Fruit fly (Drosophila melanogaster) whole organism, embryonic: ENCODE results near the gene CG4291.
A peak's percentile ranks its signal among the peaks of the same experiment; 100 is the strongest.

Experiments used
- Bteb2 ChIP-seq: fragments of 200-800 bp; sonication (Bioruptor generic); optimal IDR thresholded peaks from 2 replicates; lab custom pipeline; 2016; ENCODE audit warnings: missing biosample characterization, missing genetic modification characterization
- CG1024 ChIP-seq: fragments of 200-800 bp; sonication (Bioruptor generic); IDR thresholded peaks from 2 replicates; pipeline ENCODE4 v1.3.6; 2022; ENCODE audit warnings: missing biosample characterization, missing genetic modification characterization
- CG11085 ChIP-seq: fragments of 200-800 bp; sonication (Bioruptor generic); IDR thresholded peaks from 2 replicates; pipeline ENCODE4 v1.3.6; 2022; ENCODE audit warnings: missing biosample characterization, missing genetic modification characterization
- CG12299 ChIP-seq: fragments of 200-800 bp; sonication (Bioruptor generic); optimal IDR thresholded peaks from 2 replicates; lab custom pipeline; 2018; ENCODE audit warnings: missing biosample characterization, mild to moderate bottlenecking, missing genetic modification characterization
- CG12744 ChIP-seq: fragments of 200-800 bp; sonication (Bioruptor generic); optimal IDR thresholded peaks from 2 replicates; lab custom pipeline; 2016; ENCODE audit warnings: missing biosample characterization, missing genetic modification characterization
- CG14710 ChIP-seq: fragments of 200-800 bp; sonication (Bioruptor generic); optimal IDR thresholded peaks from 3 replicates; lab custom pipeline; 2019; ENCODE audit warnings: missing biosample characterization, mild to moderate bottlenecking, missing genetic modification characterization, moderate library complexity
- CG14860 ChIP-seq: fragments of 200-800 bp; sonication (Bioruptor generic); IDR thresholded peaks from 3 replicates; pipeline ENCODE4 v1.3.6; 2022; ENCODE audit warnings: missing biosample characterization, missing genetic modification characterization; ENCODE audit not compliant: partially characterized antibody
- CG15073 ChIP-seq: fragments of 200-800 bp; sonication (Bioruptor generic); optimal IDR thresholded peaks from 2 replicates; lab custom pipeline; 2016; ENCODE audit warnings: missing biosample characterization, missing genetic modification characterization
- CG1602 ChIP-seq: fragments of 200-800 bp; sonication (Bioruptor generic); optimal IDR thresholded peaks from 3 replicates; lab custom pipeline; 2016; ENCODE audit warnings: missing biosample characterization, missing genetic modification characterization
- CG16779 ChIP-seq: fragments of 200-800 bp; sonication (Bioruptor generic); IDR thresholded peaks from 2 replicates; pipeline ENCODE4 v1.3.6; 2022; ENCODE audit warnings: missing biosample characterization, missing genetic modification characterization
- CG16863 ChIP-seq: fragments of 200-800 bp; sonication (Bioruptor generic); optimal IDR thresholded peaks from 3 replicates; lab custom pipeline; 2016; ENCODE audit warnings: missing biosample characterization, missing genetic modification characterization
- CG17385 ChIP-seq: fragments of 200-800 bp; sonication (Bioruptor generic); optimal IDR thresholded peaks from 3 replicates; lab custom pipeline; 2018; ENCODE audit warnings: missing biosample characterization, mild to moderate bottlenecking, missing genetic modification characterization
- CG17802 ChIP-seq: fragments of 200-800 bp; sonication (Bioruptor generic); optimal IDR thresholded peaks from 2 replicates; lab custom pipeline; 2018; ENCODE audit warnings: missing biosample characterization, mild to moderate bottlenecking, missing genetic modification characterization, moderate library complexity
- CG18476 ChIP-seq: fragments of 200-800 bp; sonication (Bioruptor generic); optimal IDR thresholded peaks from 2 replicates; lab custom pipeline; 2016; ENCODE audit warnings: missing biosample characterization, mild to moderate bottlenecking, missing genetic modification characterization
- CG2116 ChIP-seq: fragments of 200-800 bp; sonication (Bioruptor generic); optimal IDR thresholded peaks from 3 replicates; lab custom pipeline; 2018; ENCODE audit warnings: missing biosample characterization, mild to moderate bottlenecking, missing genetic modification characterization
- CG2129 ChIP-seq: fragments of 200-800 bp; sonication (Bioruptor generic); IDR thresholded peaks from 2 replicates; pipeline ENCODE4 v1.3.6; 2022; ENCODE audit warnings: missing biosample characterization, missing genetic modification characterization; ENCODE audit not compliant: partially characterized antibody
- CG30403 ChIP-seq: fragments of 200-800 bp; sonication (Bioruptor generic); optimal IDR thresholded peaks from 3 replicates; lab custom pipeline; 2016; ENCODE audit warnings: missing biosample characterization, missing genetic modification characterization
- CG31441 ChIP-seq: fragments of 200-800 bp; sonication (Bioruptor generic); IDR thresholded peaks from 2 replicates; pipeline ENCODE4 v1.3.6; 2022; ENCODE audit warnings: missing biosample characterization, missing genetic modification characterization
- CG4282 ChIP-seq: fragments of 200-800 bp; sonication (Bioruptor generic); optimal IDR thresholded peaks from 2 replicates; lab custom pipeline; 2016; ENCODE audit warnings: missing biosample characterization, missing genetic modification characterization
- CG6175 ChIP-seq: fragments of 200-800 bp; sonication (Bioruptor generic); IDR thresholded peaks from 3 replicates; pipeline ENCODE4 v1.3.6; 2022; ENCODE audit warnings: missing biosample characterization, missing genetic modification characterization
- CG7786 ChIP-seq: fragments of 200-800 bp; sonication (Bioruptor generic); optimal IDR thresholded peaks from 2 replicates; lab custom pipeline; 2016; ENCODE audit warnings: missing biosample characterization, missing genetic modification characterization
- CG8089 ChIP-seq: fragments of 200-800 bp; sonication (Bioruptor generic); optimal IDR thresholded peaks from 3 replicates; lab custom pipeline; 2016; ENCODE audit warnings: missing biosample characterization, missing genetic modification characterization
- CG8290 ChIP-seq, 3 experiments: fragments of 200-800 bp; sonication (Bioruptor generic); optimal IDR thresholded peaks; 2 replicates each; lab custom pipeline; 2016 to 2019; ENCODE audit warnings: missing biosample characterization in 3 of 3, missing genetic modification characterization in 3 of 3, mild to moderate bottlenecking in 2 of 3, moderate library complexity in 1 of 3
- CG8765 ChIP-seq: fragments of 200-800 bp; sonication (Bioruptor generic); IDR thresholded peaks from 2 replicates; pipeline ENCODE4 v1.3.6; 2022; ENCODE audit warnings: missing biosample characterization, missing genetic modification characterization
- CG8924 ChIP-seq: fragments of 200-800 bp; optimal IDR thresholded peaks from 3 replicates; lab custom pipeline; 2019; ENCODE audit warnings: missing biosample characterization, mild to moderate bottlenecking, missing genetic modification characterization, moderate library complexity
- CoRest ChIP-seq: fragments of 200-800 bp; sonication (Bioruptor generic); optimal IDR thresholded peaks from 3 replicates; lab custom pipeline; 2018; ENCODE audit warnings: missing biosample characterization, mild to moderate bottlenecking, missing genetic modification characterization, moderate library complexity
- Ets65A ChIP-seq: fragments of 200-800 bp; sonication (Bioruptor generic); peaks from one replicate; lab custom pipeline; 2016; ENCODE audit warnings: missing biosample characterization, missing genetic modification characterization
- Ets97D ChIP-seq: fragments of 200-800 bp; sonication (Bioruptor generic); optimal IDR thresholded peaks from 3 replicates; lab custom pipeline; 2016; ENCODE audit warnings: missing biosample characterization, missing genetic modification characterization
- Fer3 ChIP-seq: fragments of 200-800 bp; sonication (Bioruptor generic); optimal IDR thresholded peaks from 2 replicates; lab custom pipeline; 2018; ENCODE audit warnings: missing biosample characterization, mild to moderate bottlenecking, missing genetic modification characterization, moderate library complexity
- Hmr ChIP-seq: fragments of 200-800 bp; sonication (Bioruptor generic); optimal IDR thresholded peaks from 3 replicates; lab custom pipeline; 2017; ENCODE audit warnings: mild to moderate bottlenecking, missing biosample characterization, missing genetic modification reagents, missing genetic modification characterization
- Hsf ChIP-seq: fragments of 200-800 bp; sonication (Bioruptor generic); optimal IDR thresholded peaks from 3 replicates; lab custom pipeline; 2016; ENCODE audit warnings: missing biosample characterization, missing genetic modification characterization
- Med ChIP-seq: fragments of 200-800 bp; sonication (Bioruptor generic); peaks from one replicate; lab custom pipeline; 2016; ENCODE audit warnings: missing biosample characterization, missing genetic modification characterization, mild to moderate bottlenecking, inconsistent platforms, moderate library complexity
- Mrtf ChIP-seq: fragments of 200-800 bp; sonication (Bioruptor generic); IDR thresholded peaks from 3 replicates; pipeline ENCODE4 v1.3.6; 2022; ENCODE audit warnings: missing biosample characterization, missing genetic modification characterization
- Opbp ChIP-seq: fragments of 200-800 bp; sonication (Bioruptor generic); IDR thresholded peaks from 3 replicates; pipeline ENCODE4 v1.3.6; 2022; ENCODE audit warnings: missing biosample characterization, missing genetic modification characterization; ENCODE audit not compliant: partially characterized antibody
- Xbp1 ChIP-seq: fragments of 200-800 bp; sonication (Bioruptor generic); optimal IDR thresholded peaks from 3 replicates; lab custom pipeline; 2016; ENCODE audit warnings: missing biosample characterization, mild to moderate bottlenecking, missing genetic modification characterization
- chm ChIP-seq: fragments of 200-800 bp; sonication (Bioruptor generic); IDR thresholded peaks from 2 replicates; pipeline ENCODE4 v1.3.6; 2022; ENCODE audit warnings: missing biosample characterization, missing genetic modification characterization
- cwo ChIP-seq: fragments of 200-800 bp; sonication (Bioruptor generic); optimal IDR thresholded peaks from 3 replicates; lab custom pipeline; 2017; ENCODE audit warnings: missing biosample characterization, missing genetic modification characterization, mild to moderate bottlenecking, moderate library complexity, missing genetic modification reagents
- dmrt11E ChIP-seq: fragments of 200-800 bp; sonication (Bioruptor generic); optimal IDR thresholded peaks from 3 replicates; lab custom pipeline; 2018; ENCODE audit warnings: missing biosample characterization, mild to moderate bottlenecking, missing genetic modification characterization, moderate library complexity
- ems ChIP-seq: fragments of 200-800 bp; sonication (Bioruptor generic); optimal IDR thresholded peaks from 3 replicates; lab custom pipeline; 2016; ENCODE audit warnings: missing biosample characterization, missing genetic modification characterization
- esg ChIP-seq: fragments of 200-800 bp; sonication (Bioruptor generic); conservative IDR thresholded peaks from 2 replicates; pipeline ENCODE4 v1.3.6; 2022; ENCODE audit warnings: missing biosample characterization, missing genetic modification characterization
- exex ChIP-seq: fragments of 200-800 bp; sonication (Bioruptor generic); optimal IDR thresholded peaks from 4 replicates; lab custom pipeline; 2018; ENCODE audit warnings: missing biosample characterization, mild to moderate bottlenecking, missing genetic modification characterization, moderate library complexity
- eyg ChIP-seq: fragments of 200-800 bp; sonication (Bioruptor generic); optimal IDR thresholded peaks from 3 replicates; lab custom pipeline; 2016; ENCODE audit warnings: missing biosample characterization, missing genetic modification characterization
- gsb-n ChIP-seq: fragments of 200-800 bp; sonication (Bioruptor generic); optimal IDR thresholded peaks from 3 replicates; lab custom pipeline; 2018; ENCODE audit warnings: missing biosample characterization, mild to moderate bottlenecking, missing genetic modification characterization
- ind ChIP-seq: fragments of 200-800 bp; sonication (Bioruptor generic); optimal IDR thresholded peaks from 3 replicates; lab custom pipeline; 2016; ENCODE audit warnings: missing biosample characterization, missing genetic modification characterization
- pho ChIP-seq: fragments of 200-800 bp; sonication (Bioruptor generic); optimal IDR thresholded peaks from 2 replicates; lab custom pipeline; 2016; ENCODE audit warnings: missing biosample characterization, missing genetic modification characterization
- ranshi ChIP-seq: fragments of 200-800 bp; sonication (Bioruptor generic); IDR thresholded peaks from 2 replicates; pipeline ENCODE4 v1.3.6; 2022; ENCODE audit warnings: missing biosample characterization, missing genetic modification characterization
- sisA ChIP-seq: fragments of 200-800 bp; sonication (Bioruptor generic); IDR thresholded peaks from 2 replicates; pipeline ENCODE4 v1.3.6; 2022; ENCODE audit warnings: missing biosample characterization, missing genetic modification characterization
- toy ChIP-seq: fragments of 200-800 bp; sonication (Bioruptor generic); IDR thresholded peaks from 2 replicates; pipeline ENCODE4 v1.3.6; 2022; ENCODE audit warnings: missing biosample characterization, missing genetic modification characterization
- z ChIP-seq: fragments of 200-800 bp; sonication (Bioruptor generic); IDR thresholded peaks from 3 replicates; pipeline ENCODE4 v1.3.6; 2022; ENCODE audit warnings: missing biosample characterization, missing genetic modification characterization
- zen ChIP-seq: fragments of 200-800 bp; sonication (Bioruptor generic); optimal IDR thresholded peaks from 3 replicates; lab custom pipeline; 2018; ENCODE audit warnings: missing biosample characterization, mild to moderate bottlenecking, missing genetic modification characterization, moderate library complexity

CG4291 gene

dm6 chr2L:827516-828362 lies 24.8 kb downstream of the CG4291 start (continued):
- peak; percentile 0 for TF ChIP-seq CG2116 (GFP tag; lab: Kevin White, UChicago)
- no peak for TF ChIP-seq toy (GFP tag; lab: Robert Waterston, UW)
- TF ChIP-seq esg, result 0 out of 2 replicates have a peak, but pooled peaks have one; percentile 15
- TF ChIP-seq CG14860 (GFP tag; lab: Robert Waterston, UW), result no peak
- no peak for TF ChIP-seq CG16863 (GFP tag; lab: Kevin White, UChicago)
- TF ChIP-seq CG6175 (GFP tag; lab: Robert Waterston, UW), result no peak
- no peak for TF ChIP-seq chm
- peak; percentile 63 for TF ChIP-seq CG30403 (GFP tag; lab: Kevin White, UChicago)
- TF ChIP-seq cwo (GFP tag; lab: Kevin White, UChicago), result peak; percentile 26
- TF ChIP-seq Xbp1 (GFP tag; lab: Kevin White, UChicago), result peak; percentile 60
- TF ChIP-seq CG12299 (tag; lab: Kevin White, UChicago), result peak; percentile 26
- TF ChIP-seq ind, result no peak
- no peak for TF ChIP-seq CG8765 (GFP tag; lab: Robert Waterston, UW)
- TF ChIP-seq CG4282 (GFP tag; lab: Kevin White, UChicago), result no peak
- no peak for TF ChIP-seq CG12744 (GFP tag; lab: Kevin White, UChicago)
- TF ChIP-seq CG1024 (GFP tag; lab: Robert Waterston, UW), result no peak
- TF ChIP-seq CG7786 (GFP tag; lab: Kevin White, UChicago), result no peak
- TF ChIP-seq dmrt11E (tag; lab: Kevin White, UChicago), result peak; percentile 55
- peak; percentile 29 for TF ChIP-seq CoRest (tag; lab: Kevin White, UChicago)
- peak; percentile 50 for TF ChIP-seq Hsf (GFP tag; lab: Kevin White, UChicago)
- TF ChIP-seq CG11085, result no peak
- TF ChIP-seq ranshi (GFP tag; lab: Robert Waterston, UW), result no peak
- TF ChIP-seq CG16779 (GFP tag; lab: Robert Waterston, UW), result no peak
- peak; percentile 74 for TF ChIP-seq Med (GFP tag; lab: Kevin White, UChicago)
- TF ChIP-seq Mrtf, result no peak
- no peak for TF ChIP-seq Ets97D (GFP tag; lab: Kevin White, UChicago)
- TF ChIP-seq CG14710 (tag; lab: Kevin White, UChicago), result peak; percentile 39
- TF ChIP-seq CG8290 (GFP tag; optimal IDR thresholded peaks at IDR 0.05; lab: Kevin White, UChicago), result no peak
- no peak for TF ChIP-seq CG8290 (tag; optimal IDR thresholded peaks at IDR 0.05; lab: Kevin White, UChicago)
- no peak for TF ChIP-seq eyg (GFP tag; lab: Kevin White, UChicago)
- peak; percentile 16 for TF ChIP-seq CG17802 (tag; lab: Kevin White, UChicago)
- no peak for TF ChIP-seq CG2129 (GFP tag; lab: Robert Waterston, UW)
- TF ChIP-seq Opbp (GFP tag; lab: Robert Waterston, UW), result no peak
- peak; percentile 33 for TF ChIP-seq CG8089
- no peak for TF ChIP-seq Bteb2 (GFP tag; lab: Kevin White, UChicago)
- TF ChIP-seq CG17385 (GFP tag; lab: Kevin White, UChicago), result peak; percentile 48
- no peak for TF ChIP-seq ems (GFP tag; lab: Kevin White, UChicago)
- no peak for TF ChIP-seq Ets65A (GFP tag; lab: Kevin White, UChicago)
- TF ChIP-seq Hmr (GFP tag; lab: Kevin White, UChicago), result no peak
- no peak for TF ChIP-seq CG31441 (GFP tag; lab: Robert Waterston, UW)
- TF ChIP-seq exex (tag; lab: Kevin White, UChicago), result peak; percentile 61
- TF ChIP-seq pho, result no peak
- TF ChIP-seq CG15073 (GFP tag; lab: Kevin White, UChicago), result no peak
- TF ChIP-seq CG1602 (GFP tag; lab: Kevin White, UChicago), result peak; percentile 49
- TF ChIP-seq CG8924 (tag; lab: Kevin White, UChicago), result peak; percentile 59
- TF ChIP-seq sisA, result peak; percentile 60
- peak; percentile 65 for TF ChIP-seq gsb-n (tag; lab: Kevin White, UChicago)
- no peak for TF ChIP-seq zen
- no peak for TF ChIP-seq Fer3 (tag; lab: Kevin White, UChicago)
- TF ChIP-seq z (GFP tag; lab: Robert Waterston, UW), result no peak
- no peak for TF ChIP-seq CG18476 (GFP tag; lab: Kevin White, UChicago)
